Fruit fly (Drosophila melanogaster) whole organism, pupa: ENCODE measurements around the gene Flad1.

Experiments
- CG8159 ChIP-seq: fragments of 200-800 bp; sonication (Bioruptor generic); optimal IDR thresholded peaks from 3 replicates; lab custom pipeline; 2018; ENCODE audit warnings: missing biosample characterization, mild to moderate bottlenecking, missing genetic modification characterization, moderate library complexity
- CG8301 ChIP-seq: fragments of 200-800 bp; sonication (Bioruptor generic); optimal IDR thresholded peaks from 2 replicates; lab custom pipeline; 2018; ENCODE audit warnings: missing biosample characterization, mild to moderate bottlenecking, missing genetic modification characterization
- D1 ChIP-seq: fragments of 200-800 bp; sonication (Bioruptor generic); optimal IDR thresholded peaks from 2 replicates; lab custom pipeline; 2018; ENCODE audit warnings: missing biosample characterization, mild to moderate bottlenecking, missing genetic modification characterization, moderate library complexity
- Pif1B ChIP-seq: fragments of 200-800 bp; sonication (Bioruptor generic); optimal IDR thresholded peaks from 3 replicates; lab custom pipeline; 2016; ENCODE audit warnings: missing biosample characterization, missing genetic modification characterization

dm6 chrX:12887549-12887948, 15.8 kb downstream of the Flad1 start:
- peak; percentile 6 for TF ChIP-seq CG8159
- TF ChIP-seq Pif1B (GFP tag; lab: Kevin White, UChicago), result no peak
- no peak for TF ChIP-seq D1 (tag; lab: Kevin White, UChicago)
- no peak for TF ChIP-seq CG8301
